Fruit fly (Drosophila melanogaster): ENCODE data around the gene CG17260.

dm6 chr2L:3006194-3006593 lies 30.8 kb upstream of the CG17260 start:
- TF ChIP-seq psq (optimal IDR thresholded peaks at IDR 0.05) (no peak), CG8478 (optimal IDR thresholded peaks at IDR 0.05) (no peak), EcR (GFP tag; optimal IDR thresholded peaks at IDR 0.05) (no peak), Dll (optimal IDR thresholded peaks at IDR 0.05) (no peak)
